Fruit fly (Drosophila melanogaster): ENCODE data around the gene SMC6.

dm6 chr3R:24206341-24207114 is 13.3 kb upstream of the SMC6 start:
- no peak for TF ChIP-seq psq (optimal IDR thresholded peaks at IDR 0.05)
- no peak for TF ChIP-seq ttk (optimal IDR thresholded peaks at IDR 0.05)
- TF ChIP-seq Myc (optimal IDR thresholded peaks at IDR 0.05) = no peak
- no peak for TF ChIP-seq h (optimal IDR thresholded peaks at IDR 0.05)
- no peak for TF ChIP-seq Sin3A (optimal IDR thresholded peaks at IDR 0.05)
